Worm (Caenorhabditis elegans): Measurements from ENCODE around the gene dsh-2.
A peak's percentile ranks its signal among the peaks of the same experiment; 100 is the strongest.
"Not testable (repeated sequence)": the region's sequence is repeated elsewhere in the genome, so short reads cannot be mapped to it uniquely, and the experiment has no call there.

Gene dsh-2

ce11 chrII:5120612-5121011, 39.6 kb upstream of the dsh-2 start:
- TF ChIP-seq snpc-4 (GFP tag; optimal IDR thresholded peaks at IDR 0.05) (no peak), snpc-4 (tag; optimal IDR thresholded peaks at IDR 0.05) (no peak), lag-1 (GFP tag; IDR thresholded peaks at IDR 0.05) (no peak), ZK185.1 (tag; optimal IDR thresholded peaks at IDR 0.05; ENCODE audit: poor library complexity, severe bottlenecking) (no peak), T07F8.4 (tag; optimal IDR thresholded peaks at IDR 0.05) (no peak), bed-2 (GFP tag; IDR thresholded peaks at IDR 0.05) (no peak), mel-28 (tag; optimal IDR thresholded peaks at IDR 0.05; ENCODE audit: borderline replicate concordance) (no peak)

ce11 chrII:5115733-5116132, 34.8 kb upstream of the dsh-2 start, which contains the start of gene srsy-1:
Gene srsy-1, plus strand, starts transcription at chrII:5116033.
- TF ChIP-seq zim-3 (tag; optimal IDR thresholded peaks at IDR 0.05) = no peak
- no peak for TF ChIP-seq athp-1 (tag; optimal IDR thresholded peaks at IDR 0.05)
- no peak for TF ChIP-seq him-1 (tag; optimal IDR thresholded peaks at IDR 0.05)
- no peak for TF ChIP-seq bed-1 (GFP tag; IDR thresholded peaks at IDR 0.05)
- TF ChIP-seq unc-62 (GFP tag; optimal IDR thresholded peaks at IDR 0.05) = no peak
- no peak for TF ChIP-seq let-607 (tag; optimal IDR thresholded peaks at IDR 0.05)

- TF ChIP-seq him-1 (tag; optimal IDR thresholded peaks at IDR 0.05); nfya-2 (GFP tag; IDR thresholded peaks at IDR 0.05); B0019.2 (GFP tag; conservative IDR thresholded peaks at IDR 0.05): not testable (repeated sequence)
Measured at ce11 chrII:5115235-5115634, 34.3 kb upstream of the dsh-2 start, which contains the start of gene msp-74. Gene msp-74, minus strand, starts transcription at chrII:5115335.

ce11 chrII:5112082-5112481, 31.1 kb upstream of the dsh-2 start, which contains the start of gene F09C12.8:
Gene F09C12.8, plus strand, starts transcription at chrII:5112382.
- TF ChIP-seq lsy-27 (tag; optimal IDR thresholded peaks at IDR 0.05; ENCODE audit: borderline replicate concordance, insufficient read depth) (no peak), F10E7.11 (tag; optimal IDR thresholded peaks at IDR 0.05) (no peak), rec-8 (tag; optimal IDR thresholded peaks at IDR 0.05) (no peak)

ce11 chrII:5109693-5110092, 28.7 kb upstream of the dsh-2 start, which contains the start of gene F09C12.2:
Gene F09C12.2, plus strand, starts transcription at chrII:5110012.
- TF ChIP-seq B0261.1 (tag; optimal IDR thresholded peaks at IDR 0.05) (no peak), F57C9.4 (tag; optimal IDR thresholded peaks at IDR 0.05) (no peak), lin-54 (GFP tag; optimal IDR thresholded peaks at IDR 0.05) (no peak), lin-40 (tag; optimal IDR thresholded peaks at IDR 0.05) (no peak), nfya-2 (GFP tag; IDR thresholded peaks at IDR 0.05) (no peak), ceh-40 (GFP tag; IDR thresholded peaks at IDR 0.05) (no peak), ztf-28 (GFP tag; IDR thresholded peaks at IDR 0.05) (no peak), ztf-6 (GFP tag; IDR thresholded peaks at IDR 0.05) (no peak), ccch-3 (GFP tag; optimal IDR thresholded peaks at IDR 0.05) (no peak), bed-1 (GFP tag; IDR thresholded peaks at IDR 0.05) (no peak), attf-6 (GFP tag; IDR thresholded peaks at IDR 0.05) (no peak)

ce11 chrII:5105020-5105419, 24.0 kb upstream of the dsh-2 start:
- TF ChIP-seq Y79H2A.3 (GFP tag; conservative IDR thresholded peaks at IDR 0.05) (peak; percentile 67; the same call in 1 of the 2 replicates), Y53G8AR.9 (GFP tag; conservative IDR thresholded peaks at IDR 0.05) (peak; percentile 61), ceh-40 (GFP tag; IDR thresholded peaks at IDR 0.05) (peak; percentile 93), nfya-1 (tag; optimal IDR thresholded peaks at IDR 0.05; ENCODE audit: borderline replicate concordance, insufficient read depth) (no peak), pha-4 (tag; optimal IDR thresholded peaks at IDR 0.05) (no peak), rec-8 (tag; optimal IDR thresholded peaks at IDR 0.05) (peak; percentile 91 to 94), ceh-58 (GFP tag; IDR thresholded peaks at IDR 0.05) (no peak), mxl-1 (tag; optimal IDR thresholded peaks at IDR 0.05) (peak; percentile 95), nfyb-1 (GFP tag; IDR thresholded peaks at IDR 0.05) (peak; percentile 93), nhr-179 (tag; optimal IDR thresholded peaks at IDR 0.05) (peak; percentile 75), tlf-1 (GFP tag; optimal IDR thresholded peaks at IDR 0.05) (peak; percentile 36), athp-1 (tag; optimal IDR thresholded peaks at IDR 0.05) (peak; percentile 90), dpff-1 (tag; optimal IDR thresholded peaks at IDR 0.05) (peak; percentile 28), nhr-27 (tag; optimal IDR thresholded peaks at IDR 0.05) (peak; percentile 58), K12H6.12 (tag; optimal IDR thresholded peaks at IDR 0.05) (peak; percentile 64), bed-1 (GFP tag; IDR thresholded peaks at IDR 0.05) (peak; percentile 87; the same call in 1 of the 2 replicates), ztf-6 (GFP tag; IDR thresholded peaks at IDR 0.05) (0 out of 2 replicates have a peak, but pooled peaks have one; percentile 51), ccch-3 (GFP tag; optimal IDR thresholded peaks at IDR 0.05) (peak; percentile 13)
